Worm (Caenorhabditis elegans) whole organism, L2 larva: ENCODE measurements around the gene islo-1.

ENCODE experiments used
- fos-1 ChIP-seq: fragments of 150-350 bp; optimal IDR thresholded peaks from 2 replicates; lab custom pipeline; 2014; ENCODE audit warnings: missing biosample characterization, missing genetic modification characterization
- lin-39 ChIP-seq: fragments of 150-350 bp; optimal IDR thresholded peaks from 2 replicates; lab custom pipeline; 2014; ENCODE audit warnings: missing biosample characterization, missing genetic modification reagents, missing genetic modification characterization
- nhr-129 ChIP-seq: fragments of 150-350 bp; optimal IDR thresholded peaks from 2 replicates; lab custom pipeline; 2014; ENCODE audit warnings: missing biosample characterization, missing genetic modification characterization

DNA sequence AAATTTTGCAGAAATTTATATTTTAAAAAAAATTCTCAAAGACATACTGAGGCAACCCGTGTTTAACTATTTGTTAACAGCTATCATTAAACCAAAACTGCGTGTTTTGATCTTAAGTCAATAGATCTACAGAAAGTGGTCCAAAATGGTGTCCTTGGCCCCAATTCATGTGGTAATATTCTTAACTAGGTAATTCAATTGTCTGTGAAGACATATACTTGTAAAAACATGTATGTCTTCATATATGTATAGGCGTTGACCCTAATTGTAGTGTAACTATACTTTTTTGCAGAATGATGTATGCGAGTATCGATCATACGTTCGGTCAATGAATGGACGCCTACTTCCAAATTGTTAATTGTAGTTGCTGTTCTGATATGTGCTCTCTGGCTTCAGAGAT is 33.5 kb downstream of the islo-1 start, which contains the start of gene C07G1.15:
- TF ChIP-seq nhr-129 (tag; lab: Kevin White, UChicago) (no peak), fos-1 (no peak), lin-39 (tag; lab: Kevin White, UChicago) (no peak)
